Worm (Caenorhabditis elegans) whole organism, young adult: Measurements from ENCODE around the gene F45E1.1.

ENCODE experiments used
- B0261.1 ChIP-seq: sonication (generic microtip); optimal IDR thresholded peaks from 2 replicates; lab custom pipeline; 2016; ENCODE audit warnings: mild to moderate bottlenecking, missing genetic modification characterization, moderate library complexity, missing compliant biosample characterization
- B0336.3 ChIP-seq: fragments of 200-800 bp; sonication (Bioruptor generic); IDR thresholded peaks from 2 replicates; pipeline ENCODE4 v1.3.6; 2022; ENCODE audit warnings: missing genetic modification characterization, missing compliant biosample characterization
- F10E7.11 ChIP-seq: sonication (generic microtip); optimal IDR thresholded peaks from 2 replicates; lab custom pipeline; 2017; ENCODE audit warnings: mild to moderate bottlenecking, missing genetic modification characterization, moderate library complexity, missing compliant biosample characterization
- F33H1.4 ChIP-seq: fragments of 200-800 bp; sonication (Bioruptor generic); IDR thresholded peaks from 2 replicates; pipeline ENCODE4 v1.3.6; 2022; ENCODE audit warnings: missing genetic modification reagents, missing genetic modification characterization, missing compliant biosample characterization
- F57A8.1 ChIP-seq: fragments of 200-800 bp; sonication (Bioruptor generic); optimal IDR thresholded peaks from 2 replicates; lab custom pipeline; 2018; ENCODE audit warnings: mild to moderate bottlenecking, missing genetic modification characterization, moderate library complexity, missing compliant biosample characterization
- K12H6.12 ChIP-seq: fragments of 200-800 bp; sonication (Bioruptor generic); optimal IDR thresholded peaks from 2 replicates; lab custom pipeline; 2018; ENCODE audit warnings: mild to moderate bottlenecking, missing genetic modification characterization, missing compliant biosample characterization
- T26A5.8 ChIP-seq: sonication (generic microtip); optimal IDR thresholded peaks from 2 replicates; lab custom pipeline; 2016; ENCODE audit warnings: missing genetic modification characterization, missing compliant biosample characterization
- Y53G8AR.9 ChIP-seq: fragments of 200-800 bp; sonication (Bioruptor generic); conservative IDR thresholded peaks from 2 replicates; pipeline ENCODE4 v1.3.6; 2022; ENCODE audit warnings: missing genetic modification reagents, missing genetic modification characterization, missing compliant biosample characterization
- Y67H2A.10 ChIP-seq: fragments of 200-800 bp; sonication (Bioruptor generic); conservative IDR thresholded peaks from 2 replicates; pipeline ENCODE4 v1.3.6; 2022; ENCODE audit warnings: missing genetic modification reagents, missing genetic modification characterization, missing compliant biosample characterization
- Y95B8A.8 ChIP-seq: fragments of 200-800 bp; sonication (Bioruptor generic); IDR thresholded peaks from 2 replicates; pipeline ENCODE4 v1.3.6; 2022; ENCODE audit warnings: missing genetic modification reagents, missing genetic modification characterization, missing compliant biosample characterization
- ZK185.1 ChIP-seq: sonication (generic microtip); optimal IDR thresholded peaks from 2 replicates; lab custom pipeline; 2016; ENCODE audit warnings: mild to moderate bottlenecking, missing genetic modification characterization, missing compliant biosample characterization; ENCODE audit not compliant: poor library complexity, severe bottlenecking
- ama-1 ChIP-seq, 3 experiments: fragments of 150-350 bp in 1 of 3; sonication (generic microtip) in 2 of 3; optimal IDR thresholded peaks; 2 replicates each; lab custom pipeline; 2014 to 2018; ENCODE audit warnings: missing biosample characterization in 2 of 3, missing genetic modification characterization in 2 of 3, missing genetic modification reagents in 2 of 3
- aptf-3 ChIP-seq: fragments of 200-800 bp; sonication (Bioruptor generic); IDR thresholded peaks from 2 replicates; pipeline ENCODE4 v1.3.6; 2022; ENCODE audit warnings: missing genetic modification characterization, missing compliant biosample characterization
- athp-1 ChIP-seq: sonication (generic microtip); optimal IDR thresholded peaks from 2 replicates; lab custom pipeline; 2017; ENCODE audit warnings: mild to moderate bottlenecking, missing genetic modification characterization, missing compliant biosample characterization
- attf-5 ChIP-seq: fragments of 200-800 bp; sonication (Bioruptor generic); optimal IDR thresholded peaks from 2 replicates; lab custom pipeline; 2018; ENCODE audit warnings: mild to moderate bottlenecking, missing genetic modification characterization, missing compliant biosample characterization
- attf-6 ChIP-seq: fragments of 200-800 bp; sonication (Bioruptor generic); IDR thresholded peaks from 2 replicates; pipeline ENCODE4 v1.3.6; 2022; ENCODE audit warnings: missing genetic modification reagents, missing genetic modification characterization, missing compliant biosample characterization
- bed-1 ChIP-seq: fragments of 200-800 bp; sonication (Bioruptor generic); IDR thresholded peaks from 2 replicates; pipeline ENCODE4 v1.3.6; 2022; ENCODE audit warnings: missing genetic modification reagents, missing genetic modification characterization, missing compliant biosample characterization
- bed-2 ChIP-seq: fragments of 200-800 bp; sonication (Bioruptor generic); IDR thresholded peaks from 2 replicates; pipeline ENCODE4 v1.3.6; 2022; ENCODE audit warnings: missing genetic modification reagents, missing genetic modification characterization, missing compliant biosample characterization
- ccch-3 ChIP-seq: fragments of 200-800 bp; sonication (Bioruptor generic); optimal IDR thresholded peaks from 2 replicates; lab custom pipeline; 2018; ENCODE audit warnings: mild to moderate bottlenecking, missing genetic modification characterization, missing compliant biosample characterization
- cebp-1 ChIP-seq, 2 experiments: fragments of 200-800 bp in 1 of 2; sonication (Bioruptor generic) in 1 of 2; sonication (generic microtip) in 1 of 2; IDR thresholded peaks in 1 of 2; optimal IDR thresholded peaks in 1 of 2; 2 replicates each; pipeline versions ENCODE4 v1.3.6 to Lab custom; 2017 to 2022; ENCODE audit warnings: missing compliant biosample characterization in 2 of 2, missing genetic modification characterization in 2 of 2, mild to moderate bottlenecking in 1 of 2, missing genetic modification reagents in 1 of 2, moderate library complexity in 1 of 2
- ceh-27 ChIP-seq: fragments of 200-800 bp; sonication (Bioruptor generic); optimal IDR thresholded peaks from 2 replicates; lab custom pipeline; 2018; ENCODE audit warnings: mild to moderate bottlenecking, missing genetic modification characterization, moderate library complexity, missing compliant biosample characterization
- ceh-79 ChIP-seq: sonication (generic microtip); optimal IDR thresholded peaks from 2 replicates; lab custom pipeline; 2017; ENCODE audit warnings: mild to moderate bottlenecking, missing genetic modification characterization, missing compliant biosample characterization
- efl-1 ChIP-seq: fragments of 150-350 bp; optimal IDR thresholded peaks from 2 replicates; lab custom pipeline; 2014; ENCODE audit warnings: missing biosample characterization, missing genetic modification reagents, missing genetic modification characterization
- egrh-3 ChIP-seq: fragments of 200-800 bp; sonication (Bioruptor generic); IDR thresholded peaks from 2 replicates; pipeline ENCODE4 v1.3.6; 2022; ENCODE audit warnings: missing genetic modification reagents, missing genetic modification characterization, missing compliant biosample characterization
- ets-4 ChIP-seq: fragments of 200-800 bp; sonication (Bioruptor generic); optimal IDR thresholded peaks from 2 replicates; lab custom pipeline; 2018; ENCODE audit warnings: mild to moderate bottlenecking, missing genetic modification characterization, missing compliant biosample characterization
- him-1 ChIP-seq: sonication (generic microtip); optimal IDR thresholded peaks from 2 replicates; lab custom pipeline; 2016; ENCODE audit warnings: missing genotype, missing genetic modification reagents, missing genetic modification characterization, missing compliant biosample characterization
- hmg-20 ChIP-seq: fragments of 200-800 bp; sonication (Bioruptor generic); IDR thresholded peaks from 2 replicates; pipeline ENCODE4 v1.3.6; 2022; ENCODE audit warnings: missing genetic modification reagents, missing genetic modification characterization, missing compliant biosample characterization
- hrde-1 ChIP-seq: sonication (generic microtip); optimal IDR thresholded peaks from 2 replicates; lab custom pipeline; 2016; ENCODE audit warnings: missing genetic modification characterization, mild to moderate bottlenecking, missing compliant biosample characterization, moderate library complexity, missing genotype, missing genetic modification reagents, borderline replicate concordance
- hsf-1 ChIP-seq: fragments of 200-800 bp; sonication (Bioruptor generic); IDR thresholded peaks from 2 replicates; pipeline ENCODE4 v1.3.6; 2022; ENCODE audit warnings: missing genetic modification reagents, missing genetic modification characterization, missing compliant biosample characterization
- let-526 ChIP-seq: fragments of 200-800 bp; sonication (Bioruptor generic); IDR thresholded peaks from 2 replicates; pipeline ENCODE4 v1.3.6; 2022; ENCODE audit warnings: missing genetic modification reagents, missing genetic modification characterization, missing compliant biosample characterization
- lin-40 ChIP-seq: sonication (generic microtip); optimal IDR thresholded peaks from 2 replicates; lab custom pipeline; 2016; ENCODE audit warnings: missing genetic modification characterization, mild to moderate bottlenecking, missing compliant biosample characterization, missing genotype, missing genetic modification reagents
- lir-1 ChIP-seq: fragments of 200-800 bp; sonication (Bioruptor generic); conservative IDR thresholded peaks from 2 replicates; pipeline ENCODE4 v1.3.6; 2022; ENCODE audit warnings: missing genetic modification reagents, missing genetic modification characterization, missing compliant biosample characterization
- madf-6 ChIP-seq: fragments of 200-800 bp; sonication (Bioruptor generic); IDR thresholded peaks from 2 replicates; pipeline ENCODE4 v1.3.6; 2022; ENCODE audit warnings: missing genetic modification reagents, missing genetic modification characterization, missing compliant biosample characterization
- mcd-1 ChIP-seq: fragments of 200-800 bp; sonication (Bioruptor generic); IDR thresholded peaks from 2 replicates; pipeline ENCODE4 v1.3.6; 2022; ENCODE audit warnings: missing genetic modification reagents, missing genetic modification characterization, missing compliant biosample characterization
- mxl-1 ChIP-seq: sonication (generic microtip); optimal IDR thresholded peaks from 2 replicates; lab custom pipeline; 2016; ENCODE audit warnings: missing genetic modification characterization, missing compliant biosample characterization
- nhr-80 ChIP-seq: sonication (generic microtip); optimal IDR thresholded peaks from 2 replicates; lab custom pipeline; 2016; ENCODE audit warnings: missing genetic modification characterization, missing compliant biosample characterization
- nhr-90 ChIP-seq: sonication (generic microtip); optimal IDR thresholded peaks from 2 replicates; lab custom pipeline; 2016; ENCODE audit warnings: missing genotype, mild to moderate bottlenecking, missing genetic modification characterization, missing compliant biosample characterization
- pha-4 ChIP-seq: fragments of 150-350 bp; sonication (generic microtip); optimal IDR thresholded peaks from 2 replicates; lab custom pipeline; 2014; ENCODE audit warnings: missing biosample characterization, missing genetic modification reagents, missing genetic modification characterization
- rec-8 ChIP-seq, 2 experiments: sonication (generic microtip); optimal IDR thresholded peaks; 2 replicates each; lab custom pipeline; 2016; ENCODE audit warnings: mild to moderate bottlenecking in 2 of 2, missing genetic modification characterization in 2 of 2, missing genetic modification reagents in 2 of 2, missing genotype in 2 of 2, missing biosample characterization in 1 of 2, missing compliant biosample characterization in 1 of 2, moderate library complexity in 1 of 2
- rpc-1 ChIP-seq, 2 experiments: fragments of 150-350 bp in 1 of 2; sonication (generic microtip) in 1 of 2; optimal IDR thresholded peaks; 2 replicates each; lab custom pipeline; 2014 to 2018; ENCODE audit warnings: missing biosample characterization in 1 of 2, missing genetic modification characterization in 1 of 2, missing genetic modification reagents in 1 of 2, missing genotype in 1 of 2
- sea-2 ChIP-seq: fragments of 200-800 bp; sonication (Bioruptor generic); IDR thresholded peaks from 2 replicates; pipeline ENCODE4 v1.3.6; 2022; ENCODE audit warnings: missing genetic modification characterization, missing compliant biosample characterization
- snpc-1.1 ChIP-seq: sonication (generic microtip); optimal IDR thresholded peaks from 2 replicates; lab custom pipeline; 2017; ENCODE audit warnings: missing genetic modification characterization, mild to moderate bottlenecking, missing compliant biosample characterization, antibody characterized with exemption, moderate library complexity, missing genotype, missing genetic modification reagents; ENCODE audit not compliant: insufficient read depth
- tbp1 ChIP-seq: fragments of 200-800 bp; sonication (Bioruptor generic); optimal IDR thresholded peaks from 2 replicates; lab custom pipeline; 2018; ENCODE audit warnings: mild to moderate bottlenecking, missing genetic modification characterization, missing compliant biosample characterization
- zim-3 ChIP-seq: sonication (generic microtip); optimal IDR thresholded peaks from 2 replicates; lab custom pipeline; 2017; ENCODE audit warnings: mild to moderate bottlenecking, missing genetic modification characterization, moderate library complexity, missing compliant biosample characterization

Gene F45E1.1

ce11 chrX:8015889-8016288 is 12.4 kb downstream of the F45E1.1 start:
- TF ChIP-seq madf-6 (GFP tag; lab: Robert Waterston, UW) (no peak), K12H6.12 (peak; percentile 18), ceh-27 (GFP tag; lab: Kevin White, UChicago) (peak; percentile 25), cebp-1 (GFP tag; IDR thresholded peaks at IDR 0.05; lab: Robert Waterston, UW) (no peak), cebp-1 (tag; optimal IDR thresholded peaks at IDR 0.05; lab: Kevin White, UChicago) (peak; percentile 9)

- no peak for TF ChIP-seq ccch-3 (GFP tag; lab: Kevin White, UChicago)
- 0 out of 2 replicates have a peak, but pooled peaks have one; percentile 43 for TF ChIP-seq sea-2 (GFP tag; lab: Robert Waterston, UW)
- TF ChIP-seq zim-3 = no peak
- peak; percentile 73 for TF ChIP-seq K12H6.12
- no peak for TF ChIP-seq F33H1.4 (GFP tag; lab: Robert Waterston, UW)
- TF ChIP-seq Y95B8A.8 (GFP tag; lab: Robert Waterston, UW) = no peak
- no peak for TF ChIP-seq attf-6 (GFP tag; lab: Robert Waterston, UW)
- no peak for TF ChIP-seq tbp1 (GFP tag; lab: Kevin White, UChicago)
- 0 out of 2 replicates have a peak, but pooled peaks have one; percentile 14 for TF ChIP-seq hsf-1
- TF ChIP-seq snpc-1.1 = no peak
- no peak for TF ChIP-seq bed-2 (GFP tag; lab: Robert Waterston, UW)
- no peak for TF ChIP-seq ama-1 (optimal IDR thresholded peaks at IDR 0.05; lab: Kevin White, UChicago)
- TF ChIP-seq ama-1 (GFP tag; optimal IDR thresholded peaks at IDR 0.05; lab: Kevin White, UChicago) = no peak
- no peak for TF ChIP-seq rec-8 (tag; optimal IDR thresholded peaks at IDR 0.05; lab: Kevin White, UChicago)
- no peak for TF ChIP-seq B0261.1 (tag; lab: Kevin White, UChicago)
- no peak for TF ChIP-seq bed-1 (GFP tag; lab: Robert Waterston, UW)
- TF ChIP-seq ceh-79 = no peak
- TF ChIP-seq efl-1 (GFP tag; lab: Kevin White, UChicago) = no peak
- no peak for TF ChIP-seq F10E7.11 (tag; lab: Kevin White, UChicago)
- no peak for TF ChIP-seq hrde-1 (tag; lab: Kevin White, UChicago)
- TF ChIP-seq mcd-1 (GFP tag; lab: Robert Waterston, UW) = peak; percentile 74
- no peak for TF ChIP-seq pha-4
- TF ChIP-seq lin-40 = no peak
- TF ChIP-seq Y53G8AR.9 (GFP tag; lab: Robert Waterston, UW) = no peak; the same call in 1 of the 2 replicates
- peak; percentile 40 for TF ChIP-seq attf-5 (GFP tag; lab: Kevin White, UChicago)
- no peak for TF ChIP-seq nhr-90
- TF ChIP-seq lir-1 (GFP tag; lab: Robert Waterston, UW) = 0 out of 2 replicates have a peak, but pooled peaks have one; percentile 17
- no peak for TF ChIP-seq T26A5.8 (tag; lab: Kevin White, UChicago)
- TF ChIP-seq mxl-1 (tag; lab: Kevin White, UChicago) = no peak
- no peak for TF ChIP-seq ZK185.1
- no peak for TF ChIP-seq athp-1 (tag; lab: Kevin White, UChicago)
- no peak for TF ChIP-seq F57A8.1 (GFP tag; lab: Kevin White, UChicago)
- no peak for TF ChIP-seq ceh-27 (GFP tag; lab: Kevin White, UChicago)
- TF ChIP-seq hmg-20 (GFP tag; lab: Robert Waterston, UW) = peak; percentile 45; the same call in 1 of the 2 replicates
- no peak for TF ChIP-seq ets-4 (GFP tag; lab: Kevin White, UChicago)
- no peak for TF ChIP-seq rpc-1 (optimal IDR thresholded peaks at IDR 0.05; lab: Kevin White, UChicago)
- TF ChIP-seq rpc-1 (tag; optimal IDR thresholded peaks at IDR 0.05; lab: Kevin White, UChicago) = no peak
- TF ChIP-seq Y67H2A.10 (GFP tag; lab: Robert Waterston, UW) = no peak
- no peak for TF ChIP-seq aptf-3 (GFP tag; lab: Robert Waterston, UW)
- TF ChIP-seq let-526 (GFP tag; lab: Robert Waterston, UW) = no peak
- peak; percentile 100 for TF ChIP-seq egrh-3 (GFP tag; lab: Robert Waterston, UW)
- TF ChIP-seq him-1 (tag; lab: Kevin White, UChicago) = no peak
- TF ChIP-seq B0336.3 (GFP tag; lab: Robert Waterston, UW) = peak; percentile 48; the same call in 1 of the 2 replicates
- TF ChIP-seq nhr-80 (tag; lab: Kevin White, UChicago) = no peak
- TF ChIP-seq cebp-1 (GFP tag; IDR thresholded peaks at IDR 0.05; lab: Robert Waterston, UW) = no peak
- peak; percentile 59 for TF ChIP-seq cebp-1 (tag; optimal IDR thresholded peaks at IDR 0.05; lab: Kevin White, UChicago)
Observed at ce11 chrX:8017305-8017704, 13.8 kb downstream of the F45E1.1 start.
